Worm (Caenorhabditis elegans) whole organism, late embryonic: Measurements from ENCODE around the gene clec-50.

Experiments used
- T23F11.4 ChIP-seq: fragments of 200-800 bp; sonication (Bioruptor generic); optimal IDR thresholded peaks from 2 replicates; lab custom pipeline; 2018; ENCODE audit warnings: mild to moderate bottlenecking, missing genetic modification characterization, missing compliant biosample characterization
- ceh-19 ChIP-seq: fragments of 200-800 bp; sonication (Bioruptor generic); optimal IDR thresholded peaks from 2 replicates; lab custom pipeline; 2018; ENCODE audit warnings: mild to moderate bottlenecking, missing genetic modification characterization, missing compliant biosample characterization
- ceh-31 ChIP-seq: sonication (generic microtip); optimal IDR thresholded peaks from 2 replicates; lab custom pipeline; 2016; ENCODE audit warnings: missing genetic modification characterization, missing compliant biosample characterization
- che-1 ChIP-seq: sonication (generic microtip); optimal IDR thresholded peaks from 2 replicates; lab custom pipeline; 2016; ENCODE audit warnings: mild to moderate bottlenecking, missing genetic modification characterization, missing compliant biosample characterization
- syd-9 ChIP-seq: sonication (generic microtip); optimal IDR thresholded peaks from 2 replicates; lab custom pipeline; 2016; ENCODE audit warnings: mild to moderate bottlenecking, missing genetic modification characterization, moderate library complexity, missing compliant biosample characterization

DNA sequence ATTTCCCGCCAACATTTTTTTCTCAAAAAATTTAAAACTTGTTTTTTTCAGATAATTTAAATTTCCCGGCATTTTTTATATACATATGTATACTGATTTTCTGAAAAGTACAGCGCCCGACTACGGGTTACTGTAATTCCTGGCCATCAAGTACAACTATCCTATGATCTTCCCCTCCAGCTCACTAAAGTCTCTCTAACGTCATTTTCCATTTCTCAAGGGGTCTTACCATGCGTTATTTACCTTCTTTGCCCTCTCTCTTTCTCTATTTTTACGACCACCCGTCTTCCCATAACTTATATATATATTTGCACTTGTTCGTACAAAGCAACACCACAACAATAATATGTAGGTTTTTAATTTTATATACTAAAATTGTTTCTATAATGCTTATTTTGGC, 1.1 kb upstream of the clec-50 start, which contains the start of gene W04E12.9:
- no peak for TF ChIP-seq ceh-19 (GFP tag; lab: Kevin White, UChicago)
- no peak for TF ChIP-seq ceh-31
- no peak for TF ChIP-seq syd-9
- no peak for TF ChIP-seq che-1 (tag; lab: Kevin White, UChicago)
- TF ChIP-seq T23F11.4 (GFP tag; lab: Kevin White, UChicago) = no peak
